Fruit fly (Drosophila melanogaster): ENCODE measurements around the gene CG8750.

DNA sequence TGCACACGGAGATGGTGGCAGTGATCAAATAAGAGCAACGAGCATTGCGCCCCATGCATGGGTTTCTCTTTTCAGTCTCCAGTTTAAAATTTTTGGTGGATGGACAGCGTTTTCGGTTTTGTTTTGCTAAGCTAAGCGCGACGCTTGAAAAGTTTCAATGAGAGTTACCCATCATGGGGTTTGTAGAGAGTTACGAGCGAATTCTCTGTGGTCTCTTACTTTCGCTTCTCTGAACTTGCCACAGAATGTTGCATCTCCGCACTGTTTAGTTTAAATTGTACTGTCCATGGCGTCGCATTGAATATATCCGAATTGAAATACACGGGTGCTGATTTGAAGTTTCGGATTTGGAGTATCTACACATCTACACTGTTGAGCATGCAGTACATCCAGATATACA is 539 bp upstream of the CG8750 start, which contains the start of gene Tsp68C:
- TF ChIP-seq Gug (GFP tag; IDR thresholded peaks at IDR 0.05) (no peak), CTCF (GFP tag; optimal IDR thresholded peaks at IDR 0.05) (no peak), btn (GFP tag; optimal IDR thresholded peaks at IDR 0.05) (no peak), Mad (GFP tag; optimal IDR thresholded peaks at IDR 0.05) (no peak), sens-2 (GFP tag; IDR thresholded peaks at IDR 0.05) (no peak), otp (GFP tag; IDR thresholded peaks at IDR 0.05) (no peak), stc (GFP tag; IDR thresholded peaks at IDR 0.05) (no peak), CG1529 (GFP tag; optimal IDR thresholded peaks at IDR 0.05) (no peak), CkIIα-i1 (GFP tag; IDR thresholded peaks at IDR 0.05) (no peak), usp (GFP tag; optimal IDR thresholded peaks at IDR 0.05) (no peak), gfzf (GFP tag; optimal IDR thresholded peaks at IDR 0.05) (no peak)

All from whole organism, embryonic.